Worm (Caenorhabditis elegans): Measurements from ENCODE around the gene clec-243.
"Not testable (repeated sequence)": the region's sequence is repeated elsewhere in the genome, so short reads cannot be mapped to it uniquely, and the experiment has no call there.

Gene clec-243

ce11 chrV:17248915-17249314 lies at the start of gene clec-243:
Gene clec-243 (minus strand): TSS chrV:17249015.
- TF ChIP-seq dmd-8 (GFP tag; IDR thresholded peaks at IDR 0.05) (no peak), snpc-4 (tag; optimal IDR thresholded peaks at IDR 0.05) (no peak), tag-97 (GFP tag; IDR thresholded peaks at IDR 0.05) (no peak), nhr-237 (tag; optimal IDR thresholded peaks at IDR 0.05) (no peak), aha-1 (tag) (no peak), T26A8.4 (GFP tag; IDR thresholded peaks at IDR 0.05) (no peak), ZK546.5 (tag; optimal IDR thresholded peaks at IDR 0.05) (no peak), rbr-2 (tag; optimal IDR thresholded peaks at IDR 0.05) (no peak), tra-1 (GFP tag; IDR thresholded peaks at IDR 0.05) (no peak)

- no peak for TF ChIP-seq set-16 (GFP tag; IDR thresholded peaks at IDR 0.05)
- TF ChIP-seq unc-62 (GFP tag; optimal IDR thresholded peaks at IDR 0.05 in 1 of 2): peak in 1 of 2 experiments; percentile 92
- no peak for TF ChIP-seq unc-62 (tag; optimal IDR thresholded peaks at IDR 0.05)
Measured at ce11 chrV:17296443-17296842, 47.6 kb upstream of the clec-243 start.

ce11 chrV:17292740-17293139 lies 43.9 kb upstream of the clec-243 start:
- TF ChIP-seq aha-1 (tag) (peak; percentile 92), ceh-44 (GFP tag; IDR thresholded peaks at IDR 0.05) (0 out of 2 replicates have a peak, but pooled peaks have one; percentile 17), lir-3 (tag; optimal IDR thresholded peaks at IDR 0.05) (no peak)

ce11 chrV:17284159-17284558 lies 35.3 kb upstream of the clec-243 start:
- TF ChIP-seq aha-1 (tag) (peak; percentile 95), lin-29 (GFP tag; IDR thresholded peaks at IDR 0.05) (no peak), zip-2 (tag; optimal IDR thresholded peaks at IDR 0.05) (no peak)

- TF ChIP-seq dve-1 (tag; optimal IDR thresholded peaks at IDR 0.05; ENCODE audit: insufficient read depth): no peak
- no peak for TF ChIP-seq zfp-3 (GFP tag; conservative IDR thresholded peaks at IDR 0.05)
- no peak for TF ChIP-seq ZK546.5 (tag; optimal IDR thresholded peaks at IDR 0.05)
- no peak for TF ChIP-seq egl-43 (GFP tag; IDR thresholded peaks at IDR 0.05)
- no peak for TF ChIP-seq lin-29 (GFP tag; IDR thresholded peaks at IDR 0.05)
- TF ChIP-seq dmd-8 (GFP tag; IDR thresholded peaks at IDR 0.05): no peak
- no peak for TF ChIP-seq zag-1 (tag; optimal IDR thresholded peaks at IDR 0.05)
- no peak for TF ChIP-seq spr-1 (tag; optimal IDR thresholded peaks at IDR 0.05)
- TF ChIP-seq zip-11 (GFP tag; IDR thresholded peaks at IDR 0.05): no peak
- no peak for TF ChIP-seq R02D3.7 (tag; optimal IDR thresholded peaks at IDR 0.05)
Measured at ce11 chrV:17273249-17273648, 24.4 kb upstream of the clec-243 start, which contains the start of gene K10G4.10. Gene K10G4.10 (plus strand): TSS chrV:17273549.

- TF ChIP-seq unc-62 (GFP tag; optimal IDR thresholded peaks at IDR 0.05 in 1 of 2) (peak in 1 of 2 experiments; percentile 91), unc-62 (tag; optimal IDR thresholded peaks at IDR 0.05) (no peak), vab-7 (GFP tag; IDR thresholded peaks at IDR 0.05) (no peak), madf-5 (GFP tag; IDR thresholded peaks at IDR 0.05) (no peak)
Measured at ce11 chrV:17272112-17272511, 23.3 kb upstream of the clec-243 start.

- not testable (repeated sequence) for TF ChIP-seq T26A8.4 (GFP tag; IDR thresholded peaks at IDR 0.05); spr-3 (GFP tag; optimal IDR thresholded peaks at IDR 0.05); php-3 (GFP tag; IDR thresholded peaks at IDR 0.05)
Measured at ce11 chrV:17264855-17265254, 16.0 kb upstream of the clec-243 start, which contains the start of gene K10G4.3. Gene K10G4.3 (minus strand): TSS chrV:17264955.

- TF ChIP-seq lim-7 (GFP tag; IDR thresholded peaks at IDR 0.05) (0 out of 2 replicates have a peak, but pooled peaks have one; percentile 37), dmd-6 (GFP tag; IDR thresholded peaks at IDR 0.05) (no peak)
Measured at ce11 chrV:17261385-17261784, 12.6 kb upstream of the clec-243 start.

Data from whole organism, L4 larva.